Fruit fly (Drosophila melanogaster) whole organism, embryonic: ENCODE results near the gene CG32700.

Experiments used
- BEAF-32 ChIP-seq: fragments of 200-800 bp; sonication (Bioruptor generic); optimal IDR thresholded peaks from 3 replicates; lab custom pipeline; 2017; ENCODE audit warnings: missing biosample characterization, missing genetic modification characterization, mild to moderate bottlenecking, moderate library complexity, missing genetic modification reagents
- Bgb ChIP-seq: fragments of 200-800 bp; sonication (Bioruptor generic); IDR thresholded peaks from 2 replicates; pipeline ENCODE4 v1.3.6; 2022; ENCODE audit warnings: missing biosample characterization, missing genetic modification characterization; ENCODE audit not compliant: partially characterized antibody
- CG13287 ChIP-seq: fragments of 200-800 bp; sonication (Bioruptor generic); IDR thresholded peaks from 2 replicates; pipeline ENCODE4 v1.3.6; 2022; ENCODE audit warnings: missing biosample characterization, missing genetic modification characterization; ENCODE audit not compliant: partially characterized antibody
- CG14050 ChIP-seq: fragments of 200-800 bp; sonication (Bioruptor generic); IDR thresholded peaks from 3 replicates; pipeline ENCODE4 v1.3.6; 2022; ENCODE audit warnings: missing biosample characterization, missing genetic modification characterization
- CG14860 ChIP-seq: fragments of 200-800 bp; sonication (Bioruptor generic); IDR thresholded peaks from 3 replicates; pipeline ENCODE4 v1.3.6; 2022; ENCODE audit warnings: missing biosample characterization, missing genetic modification characterization; ENCODE audit not compliant: partially characterized antibody
- CG16815 ChIP-seq: fragments of 200-800 bp; sonication (Bioruptor generic); optimal IDR thresholded peaks from 3 replicates; lab custom pipeline; 2017; ENCODE audit warnings: missing biosample characterization, mild to moderate bottlenecking, missing genetic modification characterization
- CG17385 ChIP-seq: fragments of 200-800 bp; sonication (Bioruptor generic); optimal IDR thresholded peaks from 3 replicates; lab custom pipeline; 2018; ENCODE audit warnings: missing biosample characterization, mild to moderate bottlenecking, missing genetic modification characterization
- CG2129 ChIP-seq: fragments of 200-800 bp; sonication (Bioruptor generic); IDR thresholded peaks from 2 replicates; pipeline ENCODE4 v1.3.6; 2022; ENCODE audit warnings: missing biosample characterization, missing genetic modification characterization; ENCODE audit not compliant: partially characterized antibody
- CG34224 ChIP-seq: fragments of 200-800 bp; sonication (Bioruptor generic); IDR thresholded peaks from 3 replicates; pipeline ENCODE4 v1.3.6; 2022; ENCODE audit warnings: missing biosample characterization, missing genetic modification characterization; ENCODE audit not compliant: partially characterized antibody
- CG4328 ChIP-seq: fragments of 200-800 bp; sonication (Bioruptor generic); optimal IDR thresholded peaks from 3 replicates; lab custom pipeline; 2017; ENCODE audit warnings: missing biosample characterization, missing genetic modification reagents, missing genetic modification characterization
- CG4820 ChIP-seq: fragments of 200-800 bp; sonication (Bioruptor generic); optimal IDR thresholded peaks from 3 replicates; lab custom pipeline; 2016; ENCODE audit warnings: missing biosample characterization, missing genetic modification characterization
- CG6683 ChIP-seq: fragments of 200-800 bp; sonication (Bioruptor generic); optimal IDR thresholded peaks from 2 replicates; lab custom pipeline; 2017; ENCODE audit warnings: missing biosample characterization, mild to moderate bottlenecking, missing genetic modification characterization, missing genetic modification reagents
- CG6791 ChIP-seq: fragments of 200-800 bp; sonication (Bioruptor generic); IDR thresholded peaks from 3 replicates; pipeline ENCODE4 v1.3.6; 2022; ENCODE audit warnings: missing biosample characterization, missing genetic modification characterization; ENCODE audit not compliant: partially characterized antibody
- D19A ChIP-seq: fragments of 200-800 bp; optimal IDR thresholded peaks from 3 replicates; lab custom pipeline; 2019; ENCODE audit warnings: missing biosample characterization, mild to moderate bottlenecking, missing genetic modification characterization, moderate library complexity
- Doc3 ChIP-seq: fragments of 200-800 bp; sonication (Bioruptor generic); IDR thresholded peaks from 3 replicates; pipeline ENCODE4 v1.3.6; 2022; ENCODE audit warnings: missing biosample characterization, missing genetic modification characterization; ENCODE audit not compliant: partially characterized antibody
- Dref ChIP-seq: fragments of 200-800 bp; sonication (Bioruptor generic); IDR thresholded peaks from 2 replicates; pipeline ENCODE4 v1.3.6; 2022; ENCODE audit warnings: missing biosample characterization, missing genetic modification characterization
- E2f2 ChIP-seq: fragments of 200-800 bp; sonication (Bioruptor generic); IDR thresholded peaks from 2 replicates; pipeline ENCODE4 v1.3.6; 2022; ENCODE audit warnings: missing biosample characterization, missing genetic modification characterization
- MBD-R2 ChIP-seq: fragments of 200-800 bp; sonication (Bioruptor generic); IDR thresholded peaks from 2 replicates; pipeline ENCODE4 v1.3.6; 2022; ENCODE audit warnings: missing biosample characterization, missing genetic modification characterization
- Med ChIP-seq: fragments of 200-800 bp; sonication (Bioruptor generic); peaks from one replicate; lab custom pipeline; 2016; ENCODE audit warnings: missing biosample characterization, missing genetic modification characterization, mild to moderate bottlenecking, inconsistent platforms, moderate library complexity
- NFAT ChIP-seq: fragments of 200-800 bp; sonication (Bioruptor generic); IDR thresholded peaks from 2 replicates; pipeline ENCODE4 v1.3.6; 2022; ENCODE audit warnings: missing biosample characterization, missing genetic modification characterization
- Oaz ChIP-seq: fragments of 200-800 bp; sonication (Bioruptor generic); IDR thresholded peaks from 2 replicates; pipeline ENCODE4 v1.3.6; 2022; ENCODE audit warnings: missing biosample characterization, missing genetic modification characterization
- Opbp ChIP-seq: fragments of 200-800 bp; sonication (Bioruptor generic); IDR thresholded peaks from 3 replicates; pipeline ENCODE4 v1.3.6; 2022; ENCODE audit warnings: missing biosample characterization, missing genetic modification characterization; ENCODE audit not compliant: partially characterized antibody
- Optix ChIP-seq: fragments of 200-800 bp; sonication (Bioruptor generic); IDR thresholded peaks from 3 replicates; pipeline ENCODE4 v1.3.6; 2022; ENCODE audit warnings: missing biosample characterization, missing genetic modification characterization
- Poxn ChIP-seq: fragments of 200-800 bp; sonication (Bioruptor generic); IDR thresholded peaks from 2 replicates; pipeline ENCODE4 v1.3.6; 2022; ENCODE audit warnings: missing biosample characterization, missing genetic modification characterization
- Sry-β ChIP-seq: fragments of 200-800 bp; sonication (Bioruptor generic); optimal IDR thresholded peaks from 2 replicates; lab custom pipeline; 2018; ENCODE audit warnings: missing biosample characterization, mild to moderate bottlenecking, missing genetic modification characterization, moderate library complexity
- Sry-δ ChIP-seq: fragments of 200-800 bp; sonication (Bioruptor generic); optimal IDR thresholded peaks from 2 replicates; lab custom pipeline; 2016; ENCODE audit warnings: missing biosample characterization, missing genetic modification characterization
- Tbp ChIP-seq: fragments of >200 bp; optimal IDR thresholded peaks from 2 replicates; lab custom pipeline; 2018; ENCODE audit warnings: missing biosample characterization, missing genetic modification characterization
- amos ChIP-seq: fragments of 200-800 bp; sonication (Bioruptor generic); IDR thresholded peaks from 2 replicates; pipeline ENCODE4 v1.3.6; 2022; ENCODE audit warnings: missing biosample characterization, missing genetic modification characterization; ENCODE audit not compliant: partially characterized antibody
- ato ChIP-seq: fragments of 200-800 bp; sonication (Bioruptor generic); IDR thresholded peaks from 2 replicates; pipeline ENCODE4 v1.3.6; 2022; ENCODE audit warnings: missing biosample characterization, missing genetic modification characterization; ENCODE audit not compliant: partially characterized antibody
- bbx ChIP-seq: fragments of 200-800 bp; sonication (Bioruptor generic); IDR thresholded peaks from 2 replicates; pipeline ENCODE4 v1.3.6; 2022; ENCODE audit warnings: missing biosample characterization, missing genetic modification characterization; ENCODE audit not compliant: partially characterized antibody
- bcd ChIP-seq: fragments of 200-800 bp; sonication (Bioruptor generic); optimal IDR thresholded peaks from 2 replicates; lab custom pipeline; 2017; ENCODE audit warnings: missing biosample characterization, mild to moderate bottlenecking, missing genetic modification characterization
- inv ChIP-seq: fragments of 200-800 bp; sonication (Bioruptor generic); IDR thresholded peaks from 2 replicates; pipeline ENCODE4 v1.3.6; 2022; ENCODE audit warnings: missing biosample characterization, missing genetic modification characterization; ENCODE audit not compliant: partially characterized antibody
- ken ChIP-seq: fragments of 200-800 bp; sonication (Bioruptor generic); IDR thresholded peaks from 3 replicates; pipeline ENCODE4 v1.3.6; 2022; ENCODE audit warnings: missing biosample characterization, missing genetic modification characterization
- mld ChIP-seq: fragments of 200-800 bp; sonication (Bioruptor generic); IDR thresholded peaks from 3 replicates; pipeline ENCODE4 v1.3.6; 2022; ENCODE audit warnings: missing biosample characterization, missing genetic modification characterization; ENCODE audit not compliant: partially characterized antibody
- nerfin-1 ChIP-seq: fragments of 200-800 bp; sonication (Bioruptor generic); optimal IDR thresholded peaks from 3 replicates; lab custom pipeline; 2019; ENCODE audit warnings: missing biosample characterization, mild to moderate bottlenecking, missing genetic modification characterization, moderate library complexity
- pita ChIP-seq: fragments of 200-800 bp; sonication (Bioruptor generic); optimal IDR thresholded peaks from 2 replicates; lab custom pipeline; 2017; ENCODE audit warnings: missing biosample characterization, mild to moderate bottlenecking, missing genetic modification characterization
- row ChIP-seq: fragments of 200-800 bp; sonication (Bioruptor generic); IDR thresholded peaks from 3 replicates; pipeline ENCODE4 v1.3.6; 2022; ENCODE audit warnings: missing biosample characterization, missing genetic modification characterization
- sens ChIP-seq: fragments of 200-800 bp; sonication (Bioruptor generic); peaks from one replicate; lab custom pipeline; 2016; ENCODE audit warnings: missing biosample characterization, missing genetic modification characterization
- slbo ChIP-seq: fragments of 200-800 bp; sonication (Bioruptor generic); IDR thresholded peaks from 2 replicates; pipeline ENCODE4 v1.3.6; 2022; ENCODE audit warnings: missing biosample characterization, missing genetic modification characterization
- stwl ChIP-seq: fragments of 200-800 bp; sonication (Bioruptor generic); optimal IDR thresholded peaks from 3 replicates; lab custom pipeline; 2018; ENCODE audit warnings: missing biosample characterization, mild to moderate bottlenecking, missing genetic modification characterization, moderate library complexity
- tna ChIP-seq: fragments of 200-800 bp; sonication (Bioruptor generic); IDR thresholded peaks from 2 replicates; pipeline ENCODE4 v1.3.6; 2022; ENCODE audit warnings: missing biosample characterization, missing genetic modification characterization; ENCODE audit not compliant: partially characterized antibody
- tup ChIP-seq: fragments of 200-800 bp; sonication (Bioruptor generic); optimal IDR thresholded peaks from 2 replicates; lab custom pipeline; 2016; ENCODE audit warnings: missing biosample characterization, mild to moderate bottlenecking, missing genetic modification characterization, moderate library complexity
- unc-4 ChIP-seq: fragments of 200-800 bp; sonication (Bioruptor generic); IDR thresholded peaks from 2 replicates; pipeline ENCODE4 v1.3.6; 2022; ENCODE audit warnings: missing biosample characterization, missing genetic modification characterization; ENCODE audit not compliant: partially characterized antibody
- vnd ChIP-seq: fragments of 200-800 bp; sonication (Bioruptor generic); IDR thresholded peaks from 3 replicates; pipeline ENCODE4 v1.3.6; 2022; ENCODE audit warnings: missing biosample characterization, missing genetic modification characterization; ENCODE audit not compliant: partially characterized antibody
- wdn ChIP-seq: fragments of 200-800 bp; sonication (Bioruptor generic); IDR thresholded peaks from 2 replicates; pipeline ENCODE4 v1.3.6; 2022; ENCODE audit warnings: missing biosample characterization, missing genetic modification characterization

Gene CG32700

dm6 chrX:9576147-9576503 is 25.5 kb upstream of the CG32700 start, which contains the start of gene CG42395:
Gene CG42395, minus strand, starts transcription at chrX:9576247.
- no peak for TF ChIP-seq stwl (tag; lab: Kevin White, UChicago)
- no peak for TF ChIP-seq Optix (GFP tag; lab: Robert Waterston, UW)
- TF ChIP-seq CG4328 = no peak
- TF ChIP-seq CG6683 = no peak
- no peak for TF ChIP-seq wdn (GFP tag; lab: Robert Waterston, UW)
- no peak for TF ChIP-seq slbo (GFP tag; lab: Robert Waterston, UW)
- no peak for TF ChIP-seq pita (GFP tag; lab: Kevin White, UChicago)
- no peak for TF ChIP-seq Tbp (GFP tag; lab: Kevin White, UChicago)
- TF ChIP-seq Oaz (GFP tag; lab: Robert Waterston, UW) = no peak
- no peak for TF ChIP-seq Sry-β (GFP tag; lab: Kevin White, UChicago)

- TF ChIP-seq Poxn (no peak), CG14050 (no peak), Med (GFP tag; lab: Kevin White, UChicago) (no peak), tup (no peak), CG16815 (GFP tag; lab: Kevin White, UChicago) (no peak)
- TF ChIP-seq, all 482 proteins: peak for 0
Observed at dm6 chrX:9571208-9571607, 20.6 kb upstream of the CG32700 start, which contains the start of gene Cubn. Gene Cubn, minus strand, starts transcription at chrX:9571308.

dm6 chrX:9556397-9556796 is 5.8 kb upstream of the CG32700 start, which contains the start of gene CG15317:
Gene CG15317, minus strand, starts transcription at chrX:9556544.
- peak; percentile 72 for TF ChIP-seq BEAF-32 (GFP tag; lab: Kevin White, UChicago)
- TF ChIP-seq bbx (GFP tag; lab: Robert Waterston, UW) = peak; percentile 77
- no peak for TF ChIP-seq CG17385
- TF ChIP-seq CG4820 (GFP tag; lab: Kevin White, UChicago) = no peak
- peak; percentile 81 for TF ChIP-seq CG34224 (GFP tag; lab: Robert Waterston, UW)
- TF ChIP-seq CG14860 (GFP tag; lab: Robert Waterston, UW) = peak; percentile 66; the same call in 2 of the 3 replicates
- peak; percentile 68 for TF ChIP-seq Sry-δ (GFP tag; lab: Kevin White, UChicago)
- TF ChIP-seq Bgb (GFP tag; lab: Robert Waterston, UW) = peak; percentile 80
- peak; percentile 46; the same call in 1 of the 2 replicates for TF ChIP-seq slbo (GFP tag; lab: Robert Waterston, UW)
- TF ChIP-seq NFAT = peak; percentile 13; the same call in 1 of the 2 replicates
- TF ChIP-seq Dref (GFP tag; lab: Robert Waterston, UW) = peak; percentile 80
- no peak for TF ChIP-seq ken (GFP tag; lab: Robert Waterston, UW)
- no peak for TF ChIP-seq bcd (GFP tag; lab: Kevin White, UChicago)
- TF ChIP-seq E2f2 = 0 out of 2 replicates have a peak, but pooled peaks have one; percentile 20
- peak; percentile 77 for TF ChIP-seq ato
- TF ChIP-seq inv = peak; percentile 74
- TF ChIP-seq Med (GFP tag; lab: Kevin White, UChicago) = peak; percentile 76
- peak; percentile 79 for TF ChIP-seq unc-4 (GFP tag; lab: Robert Waterston, UW)
- peak; percentile 53 for TF ChIP-seq CG2129 (GFP tag; lab: Robert Waterston, UW)
- TF ChIP-seq amos (GFP tag; lab: Robert Waterston, UW) = peak; percentile 82
- TF ChIP-seq CG6791 (GFP tag; lab: Robert Waterston, UW) = peak; percentile 71
- peak; percentile 45 for TF ChIP-seq stwl (tag; lab: Kevin White, UChicago)
- peak; percentile 79 for TF ChIP-seq row (GFP tag; lab: Robert Waterston, UW)
- peak; percentile 62 for TF ChIP-seq sens (GFP tag; lab: Kevin White, UChicago)
- peak; percentile 73; the same call in 2 of the 3 replicates for TF ChIP-seq Doc3 (GFP tag; lab: Robert Waterston, UW)
- TF ChIP-seq tna (GFP tag; lab: Robert Waterston, UW) = peak; percentile 75
- TF ChIP-seq CG13287 (GFP tag; lab: Robert Waterston, UW) = peak; percentile 83
- TF ChIP-seq Opbp (GFP tag; lab: Robert Waterston, UW) = peak; percentile 78; the same call in 2 of the 3 replicates
- TF ChIP-seq mld = 0 out of 3 replicates have a peak, but pooled peaks have one; percentile 59
- no peak for TF ChIP-seq D19A (tag; lab: Kevin White, UChicago)
- TF ChIP-seq nerfin-1 (tag; lab: Kevin White, UChicago) = no peak
- peak; percentile 64 for TF ChIP-seq MBD-R2
- peak; percentile 67 for TF ChIP-seq vnd (GFP tag; lab: Robert Waterston, UW)
